Worm (Caenorhabditis elegans) whole organism, L4 larva: ENCODE data around the gene F46C3.7.

Experiments used
- F37D6.2 ChIP-seq: sonication (generic microtip); optimal IDR thresholded peaks from 2 replicates; lab custom pipeline; 2016; ENCODE audit warnings: mild to moderate bottlenecking, missing genetic modification characterization, missing compliant biosample characterization
- F49E8.2 ChIP-seq: sonication (generic microtip); optimal IDR thresholded peaks from 2 replicates; lab custom pipeline; 2016; ENCODE audit warnings: missing compliant biosample characterization, mild to moderate bottlenecking, missing genetic modification characterization, borderline replicate concordance
- T26A8.4 ChIP-seq: fragments of 200-800 bp; sonication (Bioruptor generic); IDR thresholded peaks from 2 replicates; pipeline ENCODE4 v1.3.6; 2022; ENCODE audit warnings: missing genetic modification characterization, missing compliant biosample characterization
- Y5F2A.4 ChIP-seq: fragments of 200-800 bp; sonication (Bioruptor generic); optimal IDR thresholded peaks from 2 replicates; lab custom pipeline; 2018; ENCODE audit warnings: mild to moderate bottlenecking, missing genetic modification characterization, missing compliant biosample characterization
- aha-1 ChIP-seq: fragments of 150-350 bp; peaks from one replicate; lab custom pipeline; 2014; ENCODE audit warnings: missing biosample characterization, missing genetic modification characterization
- ama-1 ChIP-seq: fragments of 150-350 bp; optimal IDR thresholded peaks from 2 replicates; lab custom pipeline; 2014; ENCODE audit warnings: inconsistent platforms, mixed read lengths
- ceh-28 ChIP-seq: fragments of 150-350 bp; optimal IDR thresholded peaks from 2 replicates; lab custom pipeline; 2014; ENCODE audit warnings: missing biosample characterization, missing genetic modification reagents, missing genetic modification characterization
- ceh-44 ChIP-seq: fragments of 200-800 bp; sonication (Bioruptor generic); IDR thresholded peaks from 2 replicates; pipeline ENCODE4 v1.3.6; 2022; ENCODE audit warnings: missing genetic modification reagents, missing genetic modification characterization, missing compliant biosample characterization
- ceh-82 ChIP-seq: sonication (generic microtip); optimal IDR thresholded peaks from 2 replicates; lab custom pipeline; 2017; ENCODE audit warnings: missing biosample characterization, missing genetic modification characterization
- ces-1 ChIP-seq: fragments of 150-350 bp; sonication (generic microtip); optimal IDR thresholded peaks from 4 replicates; lab custom pipeline; 2014; ENCODE audit warnings: missing biosample characterization, missing genetic modification reagents, missing genetic modification characterization
- cey-2 ChIP-seq: sonication (generic microtip); optimal IDR thresholded peaks from 3 replicates; lab custom pipeline; 2017; ENCODE audit warnings: missing genetic modification characterization, mild to moderate bottlenecking, missing compliant biosample characterization, antibody characterized with exemption, borderline replicate concordance; ENCODE audit not compliant: insufficient read depth
- daf-12 ChIP-seq: fragments of 150-350 bp; optimal IDR thresholded peaks from 2 replicates; lab custom pipeline; 2014; ENCODE audit warnings: missing biosample characterization, missing genetic modification reagents, missing genetic modification characterization
- dmd-6 ChIP-seq: fragments of 200-800 bp; sonication (Bioruptor generic); IDR thresholded peaks from 2 replicates; pipeline ENCODE4 v1.3.6; 2022; ENCODE audit warnings: missing genetic modification reagents, missing genetic modification characterization, missing compliant biosample characterization
- duxl-1 ChIP-seq: sonication (generic microtip); optimal IDR thresholded peaks from 2 replicates; lab custom pipeline; 2016; ENCODE audit warnings: mild to moderate bottlenecking, missing genetic modification characterization, moderate library complexity, missing compliant biosample characterization; ENCODE audit not compliant: poor library complexity
- egl-43 ChIP-seq: fragments of 200-800 bp; sonication (Bioruptor generic); IDR thresholded peaks from 2 replicates; pipeline ENCODE4 v1.3.6; 2022; ENCODE audit warnings: missing genetic modification reagents, missing genetic modification characterization, missing compliant biosample characterization
- fkh-10 ChIP-seq: fragments of 150-350 bp; optimal IDR thresholded peaks from 2 replicates; lab custom pipeline; 2014; ENCODE audit warnings: missing biosample characterization, missing genetic modification reagents, missing genetic modification characterization
- fos-1 ChIP-seq: fragments of 150-350 bp; optimal IDR thresholded peaks from 2 replicates; lab custom pipeline; 2014; ENCODE audit warnings: missing biosample characterization, missing genetic modification characterization
- hmg-1.1 ChIP-seq: fragments of 200-800 bp; sonication (Bioruptor generic); IDR thresholded peaks from 2 replicates; pipeline ENCODE4 v1.3.6; 2022; ENCODE audit warnings: missing genetic modification reagents, missing genetic modification characterization, missing compliant biosample characterization
- lin-13 ChIP-seq: fragments of 150-350 bp; optimal IDR thresholded peaks from 2 replicates; lab custom pipeline; 2014; ENCODE audit warnings: missing biosample characterization, missing genetic modification reagents, missing genetic modification characterization
- lin-29 ChIP-seq: fragments of 200-800 bp; sonication (Bioruptor generic); IDR thresholded peaks from 2 replicates; pipeline ENCODE4 v1.3.6; 2022; ENCODE audit warnings: missing genetic modification reagents, missing genetic modification characterization, missing compliant biosample characterization
- lin-38 ChIP-seq: fragments of 200-800 bp; sonication (Bioruptor generic); IDR thresholded peaks from 2 replicates; pipeline ENCODE4 v1.3.6; 2022; ENCODE audit warnings: missing genetic modification reagents, missing genetic modification characterization, missing compliant biosample characterization
- madf-9 ChIP-seq: fragments of 200-800 bp; sonication (Bioruptor generic); conservative IDR thresholded peaks from 2 replicates; pipeline ENCODE4 v1.3.6; 2022; ENCODE audit warnings: missing genetic modification reagents, missing genetic modification characterization, missing compliant biosample characterization
- mdl-1 ChIP-seq, 2 experiments: fragments of 150-350 bp in 1 of 2; sonication (generic microtip) in 1 of 2; optimal IDR thresholded peaks; 2 replicates each; lab custom pipeline; 2014 to 2017; ENCODE audit warnings: missing biosample characterization in 2 of 2, missing genetic modification characterization in 2 of 2
- mep-1 ChIP-seq: fragments of 150-350 bp; sonication (generic microtip); optimal IDR thresholded peaks from 3 replicates; lab custom pipeline; 2014; ENCODE audit warnings: missing biosample characterization, missing genetic modification characterization
- mes-2 ChIP-seq: sonication (generic microtip); optimal IDR thresholded peaks from 2 replicates; lab custom pipeline; 2016; ENCODE audit warnings: missing genotype, mild to moderate bottlenecking, missing genetic modification characterization, missing compliant biosample characterization; ENCODE audit not compliant: poor library complexity, severe bottlenecking
- mxl-2 ChIP-seq: fragments of 200-800 bp; sonication (Bioruptor generic); conservative IDR thresholded peaks from 2 replicates; pipeline ENCODE4 v1.3.6; 2022; ENCODE audit warnings: missing genetic modification reagents, missing genetic modification characterization, missing compliant biosample characterization
- mxl-3 ChIP-seq: fragments of 200-800 bp; sonication (Bioruptor generic); optimal IDR thresholded peaks from 2 replicates; lab custom pipeline; 2018; ENCODE audit warnings: mild to moderate bottlenecking, missing genetic modification characterization, missing compliant biosample characterization
- nhr-48 ChIP-seq: sonication (generic microtip); optimal IDR thresholded peaks from 2 replicates; lab custom pipeline; 2016; ENCODE audit warnings: mild to moderate bottlenecking, missing genetic modification characterization, missing compliant biosample characterization
- nhr-77 ChIP-seq: fragments of 150-350 bp; optimal IDR thresholded peaks from 2 replicates; lab custom pipeline; 2014; ENCODE audit warnings: missing biosample characterization, missing genetic modification characterization
- pha-4 ChIP-seq, 2 experiments: fragments of 150-350 bp in 1 of 2; fragments of 200-800 bp in 1 of 2; sonication (Bioruptor generic) in 1 of 2; IDR thresholded peaks in 1 of 2; optimal IDR thresholded peaks in 1 of 2; 2 replicates each; pipeline versions ENCODE4 v1.3.6 to Lab custom; 2014 to 2022; ENCODE audit warnings: missing genetic modification characterization in 2 of 2, missing genetic modification reagents in 2 of 2, missing biosample characterization in 1 of 2, missing compliant biosample characterization in 1 of 2
- php-3 ChIP-seq: fragments of 200-800 bp; sonication (Bioruptor generic); IDR thresholded peaks from 2 replicates; pipeline ENCODE4 v1.3.6; 2022; ENCODE audit warnings: missing genetic modification reagents, missing genetic modification characterization, missing compliant biosample characterization
- rbr-2 ChIP-seq: sonication (generic microtip); optimal IDR thresholded peaks from 2 replicates; lab custom pipeline; 2016; ENCODE audit warnings: missing genotype, missing genetic modification characterization, missing compliant biosample characterization
- set-16 ChIP-seq: fragments of 200-800 bp; sonication (Bioruptor generic); IDR thresholded peaks from 2 replicates; pipeline ENCODE4 v1.3.6; 2022; ENCODE audit warnings: missing genetic modification reagents, missing genetic modification characterization, missing compliant biosample characterization
- snpc-1.2 ChIP-seq: fragments of 200-800 bp; sonication (Bioruptor generic); IDR thresholded peaks from 2 replicates; pipeline ENCODE4 v1.3.6; 2022; ENCODE audit warnings: missing genetic modification reagents, missing genetic modification characterization, missing compliant biosample characterization
- spr-1 ChIP-seq: sonication (generic microtip); optimal IDR thresholded peaks from 2 replicates; lab custom pipeline; 2016; ENCODE audit warnings: mild to moderate bottlenecking, missing genetic modification characterization, missing compliant biosample characterization
- unc-62 ChIP-seq, 3 experiments: fragments of 150-350 bp in 1 of 3; sonication (generic microtip); optimal IDR thresholded peaks in 2 of 3; peaks in 1 of 3; 1 replicate in 1 of 3; 2 replicates in 2 of 3; lab custom pipeline; 2014 to 2017; ENCODE audit warnings: missing biosample characterization in 3 of 3, missing genetic modification characterization in 3 of 3, missing genetic modification reagents in 3 of 3, missing genotype in 1 of 3
- zfp-2 ChIP-seq: sonication (generic microtip); optimal IDR thresholded peaks from 2 replicates; lab custom pipeline; 2016; ENCODE audit warnings: mild to moderate bottlenecking, missing genetic modification characterization, missing compliant biosample characterization

The F46C3.7 gene

ce11 chrX:11472953-11473671 lies 33.3 kb downstream of the F46C3.7 start (continued):
- no peak for TF ChIP-seq zfp-2
- TF ChIP-seq nhr-48 (tag; lab: Kevin White, UChicago): no peak
- peak; percentile 19; the same call in 1 of the 2 replicates for TF ChIP-seq dmd-6 (GFP tag; lab: Robert Waterston, UW)
- TF ChIP-seq ceh-44: 0 out of 2 replicates have a peak, but pooled peaks have one; percentile 45
- peak; percentile 62 for TF ChIP-seq mep-1 (tag; lab: Kevin White, UChicago)
- TF ChIP-seq ceh-28 (tag; lab: Kevin White, UChicago): no peak
- TF ChIP-seq mdl-1 (tag; optimal IDR thresholded peaks at IDR 0.05; lab: Kevin White, UChicago): no peak
- TF ChIP-seq lin-13: no peak
- no peak for TF ChIP-seq snpc-1.2 (GFP tag; lab: Robert Waterston, UW)
- TF ChIP-seq F37D6.2 (tag; lab: Kevin White, UChicago): peak; percentile 87
- TF ChIP-seq pha-4 (GFP tag; IDR thresholded peaks at IDR 0.05; lab: Robert Waterston, UW): peak; percentile 15; the same call in 1 of the 2 replicates
- no peak for TF ChIP-seq pha-4 (tag; optimal IDR thresholded peaks at IDR 0.05; lab: Kevin White, UChicago)
- TF ChIP-seq mxl-2: no peak
- TF ChIP-seq mes-2 (tag; lab: Kevin White, UChicago): no peak
- peak; percentile 98 for TF ChIP-seq set-16 (GFP tag; lab: Robert Waterston, UW)
- peak in 1 of 2 experiments; percentile 99 for TF ChIP-seq unc-62 (GFP tag; optimal IDR thresholded peaks at IDR 0.05 in 1 of 2; lab: Kevin White, UChicago)
- TF ChIP-seq unc-62 (tag; optimal IDR thresholded peaks at IDR 0.05; lab: Kevin White, UChicago): no peak
- TF ChIP-seq egl-43 (GFP tag; lab: Robert Waterston, UW): peak; percentile 69
- TF ChIP-seq daf-12 (tag; lab: Kevin White, UChicago): no peak
- peak; percentile 75 for TF ChIP-seq rbr-2 (tag; lab: Kevin White, UChicago)
- 0 out of 2 replicates have a peak, but pooled peaks have one; percentile 6 for TF ChIP-seq lin-38 (GFP tag; lab: Robert Waterston, UW)
- TF ChIP-seq madf-9 (GFP tag; lab: Robert Waterston, UW): no peak
- peak; percentile 66 for TF ChIP-seq hmg-1.1 (GFP tag; lab: Robert Waterston, UW)
- peak; percentile 0 for TF ChIP-seq Y5F2A.4
- no peak for TF ChIP-seq F49E8.2 (tag; lab: Kevin White, UChicago)
- 0 out of 2 replicates have a peak, but pooled peaks have one; percentile 38 for TF ChIP-seq T26A8.4 (GFP tag; lab: Robert Waterston, UW)
- TF ChIP-seq php-3 (GFP tag; lab: Robert Waterston, UW): no peak
- TF ChIP-seq cey-2 (tag; lab: Kevin White, UChicago): no peak
- TF ChIP-seq fos-1 (tag; lab: Kevin White, UChicago): no peak
- no peak for TF ChIP-seq ces-1 (GFP tag; lab: Kevin White, UChicago)
- TF ChIP-seq nhr-77 (tag; lab: Kevin White, UChicago): no peak
- no peak for TF ChIP-seq ceh-82 (tag; lab: Kevin White, UChicago)
- no peak for TF ChIP-seq duxl-1 (tag; lab: Kevin White, UChicago)
- TF ChIP-seq fkh-10 (GFP tag; lab: Kevin White, UChicago): peak; percentile 69
- TF ChIP-seq ama-1: no peak

ce11 chrX:11474149-11474585 lies 34.3 kb downstream of the F46C3.7 start:
- TF ChIP-seq mxl-3 (GFP tag; lab: Kevin White, UChicago) (peak; percentile 7), aha-1 (peak; percentile 52), spr-1 (tag; lab: Kevin White, UChicago) (no peak), lin-29 (GFP tag; lab: Robert Waterston, UW) (no peak), unc-62 (GFP tag; optimal IDR thresholded peaks at IDR 0.05 in 1 of 2; lab: Kevin White, UChicago) (peak in 1 of 2 experiments; percentile 65), unc-62 (tag; optimal IDR thresholded peaks at IDR 0.05; lab: Kevin White, UChicago) (no peak), mdl-1 (tag; optimal IDR thresholded peaks at IDR 0.05; lab: Kevin White, UChicago) (peak in 1 of 2 experiments; percentile 7)
- TF ChIP-seq, all 104 proteins: peak for 4
